Worm (Caenorhabditis elegans) whole organism, early embryonic: ENCODE measurements around the gene Y54G2A.52.
"Not testable (repeated sequence)": the region's sequence is repeated elsewhere in the genome, so short reads cannot be mapped to it uniquely, and the experiment has no call there.

ENCODE experiments used
- B0310.2 ChIP-seq: sonication (generic microtip); optimal IDR thresholded peaks from 2 replicates; lab custom pipeline; 2016; ENCODE audit warnings: mild to moderate bottlenecking, missing genetic modification characterization, missing compliant biosample characterization
- F13C5.2 ChIP-seq: sonication (generic microtip); optimal IDR thresholded peaks from 2 replicates; lab custom pipeline; 2017; ENCODE audit warnings: mild to moderate bottlenecking, missing genetic modification characterization, inconsistent platforms, missing compliant biosample characterization
- aly-1 ChIP-seq: sonication (generic microtip); optimal IDR thresholded peaks from 2 replicates; lab custom pipeline; 2016; ENCODE audit warnings: missing genetic modification characterization, missing compliant biosample characterization
- ama-1 ChIP-seq: fragments of 150-350 bp; optimal IDR thresholded peaks from 2 replicates; lab custom pipeline; 2014
- ceh-13 ChIP-seq: fragments of 200-800 bp; sonication (Bioruptor generic); optimal IDR thresholded peaks from 2 replicates; lab custom pipeline; 2018; ENCODE audit warnings: mild to moderate bottlenecking, missing genetic modification characterization, missing compliant biosample characterization
- ceh-36 ChIP-seq: sonication (generic microtip); optimal IDR thresholded peaks from 2 replicates; lab custom pipeline; 2016; ENCODE audit warnings: missing genetic modification characterization, inconsistent platforms, missing compliant biosample characterization
- ets-7 ChIP-seq: sonication (generic microtip); optimal IDR thresholded peaks from 2 replicates; lab custom pipeline; 2016; ENCODE audit warnings: missing genotype, missing genetic modification characterization, missing compliant biosample characterization
- flt-1 ChIP-seq: fragments of 200-800 bp; sonication (Bioruptor generic); IDR thresholded peaks from 2 replicates; pipeline ENCODE4 v1.3.6; 2022; ENCODE audit warnings: missing genetic modification characterization, missing compliant biosample characterization
- hmbx-1 ChIP-seq: sonication (generic microtip); optimal IDR thresholded peaks from 2 replicates; lab custom pipeline; 2016; ENCODE audit warnings: mild to moderate bottlenecking, missing genetic modification characterization, missing compliant biosample characterization
- hmg-4 ChIP-seq: fragments of 200-800 bp; sonication (Bioruptor generic); optimal IDR thresholded peaks from 2 replicates; lab custom pipeline; 2018; ENCODE audit warnings: mild to moderate bottlenecking, missing genetic modification characterization, missing compliant biosample characterization
- hnd-1 ChIP-seq: sonication (generic microtip); optimal IDR thresholded peaks from 2 replicates; lab custom pipeline; 2016; ENCODE audit warnings: missing genetic modification characterization, missing compliant biosample characterization
- pes-1 ChIP-seq: fragments of 200-800 bp; sonication (Bioruptor generic); IDR thresholded peaks from 2 replicates; pipeline ENCODE4 v1.3.6; 2022; ENCODE audit warnings: missing genetic modification reagents, missing genetic modification characterization, missing compliant biosample characterization
- scrt-1 ChIP-seq: fragments of 200-800 bp; sonication (Bioruptor generic); IDR thresholded peaks from 2 replicates; pipeline ENCODE4 v1.3.6; 2022; ENCODE audit warnings: missing genetic modification characterization, missing compliant biosample characterization
- sea-1 ChIP-seq: fragments of 200-800 bp; sonication (Bioruptor generic); conservative IDR thresholded peaks from 2 replicates; pipeline ENCODE4 v1.3.6; 2022; ENCODE audit warnings: missing genetic modification characterization, missing compliant biosample characterization
- tbx-11 ChIP-seq: fragments of 200-800 bp; sonication (Bioruptor generic); IDR thresholded peaks from 2 replicates; pipeline ENCODE4 v1.3.6; 2022; ENCODE audit warnings: missing genetic modification characterization, missing compliant biosample characterization
- tbx-37 ChIP-seq: fragments of 200-800 bp; sonication (Bioruptor generic); conservative IDR thresholded peaks from 2 replicates; pipeline ENCODE4 v1.3.6; 2022; ENCODE audit warnings: missing genetic modification reagents, missing genetic modification characterization, missing compliant biosample characterization
- tra-4 ChIP-seq: sonication (generic microtip); optimal IDR thresholded peaks from 2 replicates; lab custom pipeline; 2017; ENCODE audit warnings: missing genetic modification characterization, missing compliant biosample characterization

Y54G2A.52 gene

DNA sequence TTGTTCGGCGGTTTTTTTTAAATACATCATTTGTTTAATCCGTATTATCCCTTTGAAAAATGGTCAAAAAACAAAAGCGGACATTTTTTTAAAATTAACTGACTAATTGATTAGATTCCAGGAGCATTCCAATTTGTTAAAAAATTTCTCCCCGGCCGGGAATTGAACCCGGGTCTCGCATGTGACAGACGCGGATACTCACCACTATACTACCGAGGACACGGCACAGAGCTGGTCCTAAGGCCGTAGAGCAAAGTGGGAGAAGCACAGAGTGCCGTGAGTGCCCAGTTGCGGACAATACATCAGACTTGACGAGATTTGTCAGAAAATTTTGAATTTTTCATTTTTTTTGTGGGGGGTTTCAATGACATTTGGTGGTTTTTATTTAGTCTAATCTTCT is 2.5 kb upstream of the Y54G2A.52 start:
- no peak for TF ChIP-seq ama-1 (lab: Kevin White, UChicago)
- TF ChIP-seq pes-1: peak; percentile 54; the same call in 1 of the 2 replicates
- TF ChIP-seq B0310.2 (tag; lab: Kevin White, UChicago): no peak
- TF ChIP-seq tbx-11 (GFP tag; lab: Robert Waterston, UW): no peak
- peak; percentile 38; the same call in 1 of the 2 replicates for TF ChIP-seq scrt-1 (GFP tag; lab: Robert Waterston, UW)
- TF ChIP-seq F13C5.2 (tag; lab: Kevin White, UChicago): no peak
- TF ChIP-seq aly-1: no peak
- no peak for TF ChIP-seq hmbx-1 (tag; lab: Kevin White, UChicago)
- 0 out of 2 replicates have a peak, but pooled peaks have one; percentile 13 for TF ChIP-seq flt-1 (GFP tag; lab: Robert Waterston, UW)
- TF ChIP-seq tra-4 (tag; lab: Kevin White, UChicago): no peak
- no peak for TF ChIP-seq ceh-13 (GFP tag; lab: Kevin White, UChicago)
- no peak for TF ChIP-seq hmg-4 (GFP tag; lab: Kevin White, UChicago)
- no peak for TF ChIP-seq ceh-36
- TF ChIP-seq hnd-1 (tag; lab: Kevin White, UChicago): no peak
- TF ChIP-seq sea-1 (GFP tag; lab: Robert Waterston, UW): no peak
- no peak for TF ChIP-seq tbx-37 (GFP tag; lab: Robert Waterston, UW)
- TF ChIP-seq ets-7 (tag; lab: Kevin White, UChicago): no peak

DNA sequence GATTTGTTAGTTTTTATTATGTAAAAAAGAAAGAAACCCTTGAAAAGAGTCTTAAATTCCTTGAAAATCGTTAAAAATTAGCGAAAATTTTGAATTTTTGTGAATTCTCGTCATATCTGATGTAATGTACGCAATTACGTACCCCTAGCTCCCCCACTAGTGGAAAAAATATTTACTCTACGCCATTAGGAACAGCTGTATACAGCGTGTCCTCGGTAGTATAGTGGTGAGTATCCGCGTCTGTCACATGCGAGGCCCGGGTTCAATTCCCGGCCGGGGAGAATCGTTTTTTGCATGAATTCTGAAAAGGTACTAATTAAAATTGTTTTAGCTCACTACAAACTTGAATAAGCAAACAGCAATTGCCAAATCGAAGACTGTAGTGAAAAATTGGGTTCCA is 1.4 kb upstream of the Y54G2A.52 start:
- TF ChIP-seq tbx-11 (GFP tag; lab: Robert Waterston, UW): no peak
- TF ChIP-seq tbx-37 (GFP tag; lab: Robert Waterston, UW): no peak
- TF ChIP-seq ets-7 (tag; lab: Kevin White, UChicago): no peak
- TF ChIP-seq F13C5.2 (tag; lab: Kevin White, UChicago): no peak
- TF ChIP-seq flt-1 (GFP tag; lab: Robert Waterston, UW): no peak
- TF ChIP-seq aly-1: no peak
- no peak for TF ChIP-seq tra-4 (tag; lab: Kevin White, UChicago)
- TF ChIP-seq sea-1 (GFP tag; lab: Robert Waterston, UW): no peak
- no peak for TF ChIP-seq ceh-13 (GFP tag; lab: Kevin White, UChicago)
- TF ChIP-seq ceh-36: no peak
- TF ChIP-seq hmg-4 (GFP tag; lab: Kevin White, UChicago): no peak
- TF ChIP-seq B0310.2 (tag; lab: Kevin White, UChicago): no peak
- TF ChIP-seq hmbx-1 (tag; lab: Kevin White, UChicago): no peak
- no peak for TF ChIP-seq ama-1 (lab: Kevin White, UChicago)
- TF ChIP-seq hnd-1 (tag; lab: Kevin White, UChicago): no peak
- TF ChIP-seq scrt-1 (GFP tag; lab: Robert Waterston, UW): no peak
- TF ChIP-seq pes-1: no peak

DNA sequence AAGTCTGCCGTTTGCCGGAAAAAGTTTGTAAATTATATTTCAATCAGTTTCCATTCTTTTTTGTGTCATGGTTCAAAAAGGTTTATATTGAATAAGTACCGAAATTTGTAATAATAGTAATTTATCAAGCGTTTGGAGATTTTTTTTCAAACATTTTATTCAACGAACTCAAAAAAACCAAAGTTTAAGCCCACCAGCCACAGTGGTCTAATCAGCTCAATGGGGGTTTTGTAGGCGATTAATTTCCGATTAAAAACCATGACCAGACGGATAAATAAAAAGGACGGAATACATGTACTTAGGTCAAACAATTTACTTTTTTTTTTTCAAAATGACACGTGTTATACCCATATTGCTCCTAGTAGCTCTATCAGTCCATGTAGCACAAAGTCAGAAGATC is 903 bp upstream of the Y54G2A.52 start, which contains the start of gene Y54G2A.10:
Gene Y54G2A.10 (plus strand): TSS at position 301 of the 400 bp plus-strand sequence.
- TF ChIP-seq scrt-1 (GFP tag; lab: Robert Waterston, UW): no peak
- TF ChIP-seq hnd-1 (tag; lab: Kevin White, UChicago): no peak
- TF ChIP-seq tbx-11 (GFP tag; lab: Robert Waterston, UW): no peak
- TF ChIP-seq ceh-36: no peak
- no peak for TF ChIP-seq tra-4 (tag; lab: Kevin White, UChicago)
- no peak for TF ChIP-seq F13C5.2 (tag; lab: Kevin White, UChicago)
- no peak for TF ChIP-seq sea-1 (GFP tag; lab: Robert Waterston, UW)
- TF ChIP-seq ets-7 (tag; lab: Kevin White, UChicago): no peak
- TF ChIP-seq hmbx-1 (tag; lab: Kevin White, UChicago): no peak
- no peak for TF ChIP-seq aly-1
- TF ChIP-seq B0310.2 (tag; lab: Kevin White, UChicago): no peak
- TF ChIP-seq tbx-37 (GFP tag; lab: Robert Waterston, UW): no peak
- TF ChIP-seq ama-1 (lab: Kevin White, UChicago): no peak
- TF ChIP-seq ceh-13 (GFP tag; lab: Kevin White, UChicago): no peak
- no peak for TF ChIP-seq hmg-4 (GFP tag; lab: Kevin White, UChicago)
- TF ChIP-seq flt-1 (GFP tag; lab: Robert Waterston, UW): no peak
- TF ChIP-seq pes-1: no peak

DNA sequence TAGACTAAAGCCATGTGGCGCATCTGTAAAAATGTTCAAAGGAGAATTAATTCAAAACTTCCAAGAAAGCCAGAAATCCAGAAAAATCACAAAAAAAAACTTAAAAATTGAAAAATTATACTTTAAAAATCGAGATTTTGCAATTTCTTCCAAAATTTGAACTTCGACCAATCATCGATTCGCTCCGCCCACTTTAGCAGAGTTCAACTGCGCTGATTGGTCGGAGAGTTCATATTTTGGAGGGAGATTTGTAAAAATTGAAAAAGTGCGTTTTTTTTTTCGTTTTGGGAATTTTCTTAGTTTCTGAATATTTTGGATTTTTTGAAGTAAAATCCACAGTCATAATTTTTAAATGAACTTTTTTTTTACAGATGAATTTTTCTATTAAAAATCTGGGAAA is 4.5 kb downstream of the Y54G2A.52 start:
- TF ChIP-seq hnd-1 (tag; lab: Kevin White, UChicago): no peak
- no peak for TF ChIP-seq tra-4 (tag; lab: Kevin White, UChicago)
- no peak for TF ChIP-seq ceh-13 (GFP tag; lab: Kevin White, UChicago)
- no peak for TF ChIP-seq hmbx-1 (tag; lab: Kevin White, UChicago)
- TF ChIP-seq aly-1: no peak
- TF ChIP-seq F13C5.2 (tag; lab: Kevin White, UChicago): no peak

DNA sequence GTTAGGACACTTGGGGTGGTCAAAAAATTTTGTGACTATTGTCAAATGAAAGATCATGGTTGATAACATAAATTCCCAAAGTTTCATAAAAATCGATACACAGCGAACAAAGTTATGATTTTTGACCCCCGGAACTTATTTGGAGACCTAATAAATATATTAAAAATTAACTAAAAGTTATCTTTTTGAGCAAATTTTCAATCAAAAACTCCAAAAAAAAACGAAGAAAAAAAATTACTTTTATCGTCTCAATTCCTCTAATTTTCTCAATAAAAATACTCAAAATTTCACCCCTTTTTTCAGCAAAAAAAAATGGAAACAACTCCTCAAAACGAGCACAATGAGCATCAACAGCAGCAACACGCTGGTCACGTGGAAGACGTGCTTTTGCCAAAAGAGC is 10.1 kb downstream of the Y54G2A.52 start, which contains the start of gene atln-1:
Gene atln-1 (plus strand): TSS at position 301 of the 400 bp plus-strand sequence.
- not testable (repeated sequence) for TF ChIP-seq pes-1; aly-1; ets-7 (tag; lab: Kevin White, UChicago)

DNA sequence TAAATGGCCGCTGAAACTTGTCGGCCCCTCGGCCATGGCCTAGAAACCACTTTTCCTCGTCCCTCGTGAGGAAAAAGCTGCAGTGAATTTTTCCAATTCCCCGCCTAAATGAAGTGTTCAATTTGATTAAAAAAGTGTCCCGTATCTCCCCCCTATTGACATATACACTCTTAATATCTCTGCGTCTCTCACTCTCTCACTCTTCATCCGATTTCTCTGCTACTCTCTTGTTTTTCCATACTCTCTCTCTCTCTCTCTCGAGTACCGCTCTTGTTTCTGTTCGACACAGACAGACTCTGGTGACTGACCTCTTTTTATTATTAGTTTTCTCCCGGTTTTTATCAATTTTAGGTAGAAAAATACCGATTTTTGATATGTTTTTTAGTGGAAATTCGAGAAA is 13.4 kb downstream of the Y54G2A.52 start:
- TF ChIP-seq hnd-1 (tag; lab: Kevin White, UChicago): no peak
- no peak for TF ChIP-seq pes-1
- no peak for TF ChIP-seq ceh-13 (GFP tag; lab: Kevin White, UChicago)
- no peak for TF ChIP-seq scrt-1 (GFP tag; lab: Robert Waterston, UW)
- no peak for TF ChIP-seq hmbx-1 (tag; lab: Kevin White, UChicago)
- no peak for TF ChIP-seq ceh-36
- TF ChIP-seq ama-1 (lab: Kevin White, UChicago): no peak
- no peak for TF ChIP-seq B0310.2 (tag; lab: Kevin White, UChicago)
- no peak for TF ChIP-seq hmg-4 (GFP tag; lab: Kevin White, UChicago)
- no peak for TF ChIP-seq ets-7 (tag; lab: Kevin White, UChicago)
- TF ChIP-seq sea-1 (GFP tag; lab: Robert Waterston, UW): no peak
- no peak for TF ChIP-seq F13C5.2 (tag; lab: Kevin White, UChicago)
- TF ChIP-seq tbx-11 (GFP tag; lab: Robert Waterston, UW): no peak
- TF ChIP-seq tra-4 (tag; lab: Kevin White, UChicago): no peak
- TF ChIP-seq flt-1 (GFP tag; lab: Robert Waterston, UW): no peak
- no peak for TF ChIP-seq tbx-37 (GFP tag; lab: Robert Waterston, UW)
- TF ChIP-seq aly-1: no peak
